Fruit fly (Drosophila melanogaster) whole organism, embryonic: ENCODE data around the gene GstD5.

Experiments used
- Asciz ChIP-seq: fragments of 200-800 bp; sonication (Bioruptor generic); optimal IDR thresholded peaks from 2 replicates; lab custom pipeline; 2017; ENCODE audit warnings: missing biosample characterization, mild to moderate bottlenecking, missing genetic modification characterization, missing genetic modification reagents
- CG10147 ChIP-seq: fragments of 200-800 bp; sonication (Bioruptor generic); optimal IDR thresholded peaks from 2 replicates; lab custom pipeline; 2019; ENCODE audit warnings: missing biosample characterization, mild to moderate bottlenecking, missing genetic modification characterization, moderate library complexity
- CG10462 ChIP-seq: fragments of 200-800 bp; sonication (Bioruptor generic); optimal IDR thresholded peaks from 2 replicates; lab custom pipeline; 2016; ENCODE audit warnings: missing biosample characterization, missing genetic modification characterization
- CG11085 ChIP-seq: fragments of 200-800 bp; sonication (Bioruptor generic); IDR thresholded peaks from 2 replicates; pipeline ENCODE4 v1.3.6; 2022; ENCODE audit warnings: missing biosample characterization, missing genetic modification characterization
- CG12299 ChIP-seq: fragments of 200-800 bp; sonication (Bioruptor generic); optimal IDR thresholded peaks from 2 replicates; lab custom pipeline; 2018; ENCODE audit warnings: missing biosample characterization, mild to moderate bottlenecking, missing genetic modification characterization
- CG12942 ChIP-seq: fragments of 200-800 bp; sonication (Bioruptor generic); optimal IDR thresholded peaks from 3 replicates; lab custom pipeline; 2016; ENCODE audit warnings: missing biosample characterization, missing genetic modification characterization
- CG13424 ChIP-seq: fragments of 200-800 bp; sonication (Bioruptor generic); optimal IDR thresholded peaks from 2 replicates; lab custom pipeline; 2019; ENCODE audit warnings: missing biosample characterization, mild to moderate bottlenecking, missing genetic modification characterization, moderate library complexity
- CG14667 ChIP-seq: fragments of 200-800 bp; sonication (Bioruptor generic); IDR thresholded peaks from 2 replicates; pipeline ENCODE4 v1.3.6; 2022; ENCODE audit warnings: missing biosample characterization, missing genetic modification characterization
- CG1647 ChIP-seq: fragments of 200-800 bp; sonication (Bioruptor generic); optimal IDR thresholded peaks from 3 replicates; lab custom pipeline; 2016; ENCODE audit warnings: missing biosample characterization, missing genetic modification characterization
- CG2678 ChIP-seq: fragments of 200-800 bp; sonication (Bioruptor generic); optimal IDR thresholded peaks from 3 replicates; lab custom pipeline; 2019; ENCODE audit warnings: missing biosample characterization, mild to moderate bottlenecking, missing genetic modification characterization, moderate library complexity
- CG8290 ChIP-seq, 3 experiments: fragments of 200-800 bp; sonication (Bioruptor generic); optimal IDR thresholded peaks; 2 replicates each; lab custom pipeline; 2016 to 2019; ENCODE audit warnings: missing biosample characterization in 3 of 3, missing genetic modification characterization in 3 of 3, mild to moderate bottlenecking in 2 of 3, moderate library complexity in 1 of 3
- CG9437 ChIP-seq: fragments of 200-800 bp; sonication (Bioruptor generic); optimal IDR thresholded peaks from 2 replicates; lab custom pipeline; 2018; ENCODE audit warnings: missing biosample characterization, mild to moderate bottlenecking, missing genetic modification characterization
- CG9817 ChIP-seq: fragments of 200-800 bp; sonication (Bioruptor generic); optimal IDR thresholded peaks from 2 replicates; lab custom pipeline; 2018; ENCODE audit warnings: missing biosample characterization, mild to moderate bottlenecking, missing genetic modification characterization, moderate library complexity
- Camta ChIP-seq: fragments of 200-800 bp; sonication (Bioruptor generic); optimal IDR thresholded peaks from 2 replicates; lab custom pipeline; 2016; ENCODE audit warnings: missing biosample characterization, missing genetic modification characterization
- Fer1 ChIP-seq: fragments of 200-800 bp; sonication (Bioruptor generic); optimal IDR thresholded peaks from 2 replicates; lab custom pipeline; 2017; ENCODE audit warnings: missing biosample characterization, mild to moderate bottlenecking, missing genetic modification characterization
- HLH4C ChIP-seq: fragments of 200-800 bp; sonication (Bioruptor generic); IDR thresholded peaks from 3 replicates; pipeline ENCODE4 v1.3.6; 2022; ENCODE audit warnings: missing biosample characterization, missing genetic modification characterization; ENCODE audit not compliant: partially characterized antibody
- Hr3 ChIP-seq: fragments of 200-800 bp; sonication (Bioruptor generic); optimal IDR thresholded peaks from 3 replicates; lab custom pipeline; 2016; ENCODE audit warnings: missing biosample characterization, missing genetic modification characterization
- Hr51 ChIP-seq, 2 experiments: fragments of 200-800 bp; sonication (Bioruptor generic); optimal IDR thresholded peaks; 2 replicates in 1 of 2; 3 replicates in 1 of 2; lab custom pipeline; 2016 to 2018; ENCODE audit warnings: missing biosample characterization in 2 of 2, missing genetic modification characterization in 2 of 2, mild to moderate bottlenecking in 1 of 2, moderate library complexity in 1 of 2
- Mes4 ChIP-seq: fragments of 200-800 bp; sonication (Bioruptor generic); optimal IDR thresholded peaks from 2 replicates; lab custom pipeline; 2016; ENCODE audit warnings: missing biosample characterization, missing genetic modification characterization
- Nf-YB ChIP-seq: fragments of 200-800 bp; sonication (Bioruptor generic); optimal IDR thresholded peaks from 3 replicates; lab custom pipeline; 2019; ENCODE audit warnings: missing biosample characterization, mild to moderate bottlenecking, missing genetic modification characterization, moderate library complexity
- PHDP ChIP-seq: fragments of 200-800 bp; sonication (Bioruptor generic); optimal IDR thresholded peaks from 3 replicates; lab custom pipeline; 2018; ENCODE audit warnings: missing biosample characterization, mild to moderate bottlenecking, missing genetic modification characterization, moderate library complexity
- Pdp1 ChIP-seq, 2 experiments: fragments of 200-800 bp; sonication (Bioruptor generic); optimal IDR thresholded peaks; 3 replicates each; lab custom pipeline; 2016; ENCODE audit warnings: missing biosample characterization in 2 of 2, missing genetic modification characterization in 2 of 2, mild to moderate bottlenecking in 1 of 2, moderate library complexity in 1 of 2
- Sin3A ChIP-seq: fragments of >200 bp; optimal IDR thresholded peaks from 2 replicates; lab custom pipeline; 2018
- Sox102F ChIP-seq: fragments of 200-800 bp; sonication (Bioruptor generic); optimal IDR thresholded peaks from 2 replicates; lab custom pipeline; 2018; ENCODE audit warnings: missing biosample characterization, mild to moderate bottlenecking, missing genetic modification characterization, moderate library complexity
- Ssrp ChIP-seq: fragments of 200-800 bp; sonication (Bioruptor generic); optimal IDR thresholded peaks from 2 replicates; lab custom pipeline; 2018; ENCODE audit warnings: missing biosample characterization, mild to moderate bottlenecking, missing genetic modification characterization, moderate library complexity
- az2 ChIP-seq: fragments of 200-800 bp; sonication (Bioruptor generic); optimal IDR thresholded peaks from 3 replicates; lab custom pipeline; 2016; ENCODE audit warnings: missing biosample characterization, missing genetic modification characterization
- bsh ChIP-seq, 2 experiments: fragments of 200-800 bp; sonication (Bioruptor generic); optimal IDR thresholded peaks; 2 replicates each; lab custom pipeline; 2017 to 2018; ENCODE audit warnings: mild to moderate bottlenecking in 2 of 2, missing biosample characterization in 2 of 2, missing genetic modification characterization in 2 of 2, moderate library complexity in 1 of 2
- btn ChIP-seq: fragments of 200-800 bp; sonication (Bioruptor generic); optimal IDR thresholded peaks from 2 replicates; lab custom pipeline; 2016; ENCODE audit warnings: missing biosample characterization, missing genetic modification characterization
- dan ChIP-seq: fragments of 200-800 bp; sonication (Bioruptor generic); IDR thresholded peaks from 2 replicates; pipeline ENCODE4 v1.3.6; 2022; ENCODE audit warnings: missing biosample characterization, missing genetic modification characterization
- disco-r ChIP-seq: fragments of 200-800 bp; sonication (Bioruptor generic); optimal IDR thresholded peaks from 2 replicates; lab custom pipeline; 2016; ENCODE audit warnings: missing biosample characterization, missing genetic modification characterization
- ewg ChIP-seq: fragments of 200-800 bp; sonication (Bioruptor generic); optimal IDR thresholded peaks from 3 replicates; lab custom pipeline; 2017; ENCODE audit warnings: mild to moderate bottlenecking, missing biosample characterization, missing genetic modification reagents, missing genetic modification characterization
- fd3F ChIP-seq: fragments of 200-800 bp; sonication (Bioruptor generic); optimal IDR thresholded peaks from 2 replicates; lab custom pipeline; 2018; ENCODE audit warnings: missing biosample characterization, mild to moderate bottlenecking, missing genetic modification characterization, moderate library complexity
- gce ChIP-seq: fragments of 200-800 bp; sonication (Bioruptor generic); IDR thresholded peaks from 3 replicates; pipeline ENCODE4 v1.3.6; 2022; ENCODE audit warnings: missing biosample characterization, missing genetic modification characterization
- hkb ChIP-seq, 2 experiments: fragments of 200-800 bp in 1 of 2; fragments of >200 bp in 1 of 2; sonication (Bioruptor generic) in 1 of 2; IDR thresholded peaks in 1 of 2; optimal IDR thresholded peaks in 1 of 2; 2 replicates each; pipeline versions ENCODE4 v1.3.6 to Lab custom; 2017 to 2022; ENCODE audit warnings: missing biosample characterization in 1 of 2, missing genetic modification characterization in 1 of 2
- kah ChIP-seq: fragments of 200-800 bp; sonication (Bioruptor generic); optimal IDR thresholded peaks from 2 replicates; lab custom pipeline; 2018; ENCODE audit warnings: missing biosample characterization, mild to moderate bottlenecking, missing genetic modification characterization
- lab ChIP-seq: fragments of 200-800 bp; sonication (Bioruptor generic); optimal IDR thresholded peaks from 3 replicates; lab custom pipeline; 2017; ENCODE audit warnings: missing biosample characterization, missing genetic modification characterization, mild to moderate bottlenecking, moderate library complexity, missing genetic modification reagents
- nom ChIP-seq: fragments of 200-800 bp; sonication (Bioruptor generic); optimal IDR thresholded peaks from 2 replicates; lab custom pipeline; 2017; ENCODE audit warnings: missing biosample characterization, missing genetic modification characterization, mild to moderate bottlenecking, moderate library complexity, missing genetic modification reagents
- pho ChIP-seq: fragments of 200-800 bp; sonication (Bioruptor generic); optimal IDR thresholded peaks from 2 replicates; lab custom pipeline; 2016; ENCODE audit warnings: missing biosample characterization, missing genetic modification characterization
- phol ChIP-seq: fragments of 200-800 bp; sonication (Bioruptor generic); optimal IDR thresholded peaks from 3 replicates; lab custom pipeline; 2018; ENCODE audit warnings: missing biosample characterization, mild to moderate bottlenecking, missing genetic modification characterization, moderate library complexity
- pzg ChIP-seq: fragments of 200-800 bp; sonication (Bioruptor generic); optimal IDR thresholded peaks from 3 replicates; lab custom pipeline; 2018; ENCODE audit warnings: missing biosample characterization, mild to moderate bottlenecking, missing genetic modification characterization, moderate library complexity
- ro ChIP-seq: fragments of 200-800 bp; sonication (Bioruptor generic); IDR thresholded peaks from 2 replicates; pipeline ENCODE4 v1.3.6; 2022; ENCODE audit warnings: missing biosample characterization, missing genetic modification characterization
- shn ChIP-seq: fragments of 200-800 bp; sonication (Bioruptor generic); optimal IDR thresholded peaks from 3 replicates; lab custom pipeline; 2016; ENCODE audit warnings: missing biosample characterization, missing genetic modification characterization
- sob ChIP-seq: fragments of 200-800 bp; sonication (Bioruptor generic); IDR thresholded peaks from 2 replicates; pipeline ENCODE4 v1.3.6; 2022; ENCODE audit warnings: missing biosample characterization, missing genetic modification characterization
- stc ChIP-seq: fragments of 200-800 bp; sonication (Bioruptor generic); IDR thresholded peaks from 2 replicates; pipeline ENCODE4 v1.3.6; 2022; ENCODE audit warnings: missing biosample characterization, missing genetic modification characterization
- trem ChIP-seq: fragments of 200-800 bp; optimal IDR thresholded peaks from 3 replicates; lab custom pipeline; 2019; ENCODE audit warnings: missing biosample characterization, mild to moderate bottlenecking, missing genetic modification characterization, moderate library complexity
- vvl ChIP-seq: fragments of 200-800 bp; sonication (Bioruptor generic); IDR thresholded peaks from 2 replicates; pipeline ENCODE4 v1.3.6; 2022; ENCODE audit warnings: missing biosample characterization, missing genetic modification characterization

Gene GstD5

dm6 chr3R:12406235-12407196 is 31.0 kb downstream of the GstD5 start, which contains the start of gene CG5167 (continued):
- TF ChIP-seq Hr3 (GFP tag; lab: Kevin White, UChicago): no peak
- peak; percentile 39; the same call in 2 of the 3 replicates for TF ChIP-seq HLH4C
- TF ChIP-seq nom: peak; percentile 95
- TF ChIP-seq Ssrp (tag; lab: Kevin White, UChicago): peak; percentile 14
- no peak for TF ChIP-seq disco-r (GFP tag; lab: Kevin White, UChicago)
- TF ChIP-seq CG9817 (tag; lab: Kevin White, UChicago): no peak
- TF ChIP-seq ro (GFP tag; lab: Robert Waterston, UW): no peak
- TF ChIP-seq stc (GFP tag; lab: Robert Waterston, UW): no peak
- TF ChIP-seq CG9437 (GFP tag; lab: Kevin White, UChicago): peak; percentile 85
- TF ChIP-seq lab (GFP tag; lab: Kevin White, UChicago): peak; percentile 54
- TF ChIP-seq Mes4 (GFP tag; lab: Kevin White, UChicago): no peak
- no peak for TF ChIP-seq Nf-YB (GFP tag; lab: Kevin White, UChicago)
- no peak for TF ChIP-seq CG11085 (GFP tag; lab: Robert Waterston, UW)
- peak; percentile 5 for TF ChIP-seq pzg
- no peak for TF ChIP-seq dan
- no peak for TF ChIP-seq hkb (optimal IDR thresholded peaks at IDR 0.05; lab: Kevin White, UChicago)
- peak; percentile 59 for TF ChIP-seq hkb (GFP tag; IDR thresholded peaks at IDR 0.05; lab: Robert Waterston, UW)
- TF ChIP-seq CG8290 (GFP tag; optimal IDR thresholded peaks at IDR 0.05; lab: Kevin White, UChicago): peak; percentile 61
- peak in 1 of 2 experiments; percentile 29 for TF ChIP-seq CG8290 (tag; optimal IDR thresholded peaks at IDR 0.05; lab: Kevin White, UChicago)
- TF ChIP-seq Asciz (GFP tag; lab: Kevin White, UChicago): no peak
- peak; percentile 18 for TF ChIP-seq CG12942 (GFP tag; lab: Kevin White, UChicago)
- TF ChIP-seq vvl (GFP tag; lab: Robert Waterston, UW): peak; percentile 49; the same call in 1 of the 2 replicates
- TF ChIP-seq ewg: no peak
- peak; percentile 58 for TF ChIP-seq Fer1 (GFP tag; lab: Kevin White, UChicago)
- peak; percentile 58 for TF ChIP-seq trem (tag; lab: Kevin White, UChicago)
- peak in 1 of 2 experiments; percentile 48 for TF ChIP-seq Hr51 (GFP tag; optimal IDR thresholded peaks at IDR 0.05; lab: Kevin White, UChicago)
- TF ChIP-seq CG12299 (tag; lab: Kevin White, UChicago): no peak
- peak; percentile 25 for TF ChIP-seq CG10147
- peak; percentile 32 for TF ChIP-seq Camta (GFP tag; lab: Kevin White, UChicago)
- no peak for TF ChIP-seq btn (GFP tag; lab: Kevin White, UChicago)
- 0 out of 3 replicates have a peak, but pooled peaks have one; percentile 30 for TF ChIP-seq gce (GFP tag; lab: Robert Waterston, UW)
- peak; percentile 3 for TF ChIP-seq fd3F (GFP tag; lab: Kevin White, UChicago)
- TF ChIP-seq PHDP (tag; lab: Kevin White, UChicago): peak; percentile 66
- TF ChIP-seq CG2678 (tag; lab: Kevin White, UChicago): peak; percentile 61
- no peak for TF ChIP-seq CG10462
- TF ChIP-seq kah: peak; percentile 66
- peak; percentile 48 for TF ChIP-seq phol (tag; lab: Kevin White, UChicago)
- peak; percentile 38 for TF ChIP-seq Sox102F (GFP tag; lab: Kevin White, UChicago)
- TF ChIP-seq CG1647 (GFP tag; lab: Kevin White, UChicago): no peak
- TF ChIP-seq bsh (GFP tag; optimal IDR thresholded peaks at IDR 0.05; lab: Kevin White, UChicago): peak; percentile 28 to 82
- TF ChIP-seq sob (GFP tag; lab: Robert Waterston, UW): no peak
- TF ChIP-seq pho (GFP tag; lab: Kevin White, UChicago): peak; percentile 18
- no peak for TF ChIP-seq shn (GFP tag; lab: Kevin White, UChicago)
- TF ChIP-seq CG13424: peak; percentile 63
- no peak for TF ChIP-seq CG14667 (GFP tag; lab: Robert Waterston, UW)
- TF ChIP-seq az2 (GFP tag; lab: Kevin White, UChicago): peak; percentile 37
- TF ChIP-seq Sin3A: no peak
- TF ChIP-seq Pdp1 (GFP tag; optimal IDR thresholded peaks at IDR 0.05; lab: Kevin White, UChicago): peak in 1 of 2 experiments; percentile 16
